Worm (Caenorhabditis elegans) whole organism, L4/young adult: Measurements from ENCODE around the gene C54F6.5.

Experiments
- W03F9.2 ChIP-seq: fragments of 150-350 bp; optimal IDR thresholded peaks from 2 replicates; lab custom pipeline; 2014; ENCODE audit warnings: missing biosample characterization, missing genetic modification characterization
- him-1 ChIP-seq: sonication (generic microtip); optimal IDR thresholded peaks from 2 replicates; lab custom pipeline; 2016; ENCODE audit warnings: missing genotype, missing genetic modification reagents, missing genetic modification characterization, missing compliant biosample characterization

DNA sequence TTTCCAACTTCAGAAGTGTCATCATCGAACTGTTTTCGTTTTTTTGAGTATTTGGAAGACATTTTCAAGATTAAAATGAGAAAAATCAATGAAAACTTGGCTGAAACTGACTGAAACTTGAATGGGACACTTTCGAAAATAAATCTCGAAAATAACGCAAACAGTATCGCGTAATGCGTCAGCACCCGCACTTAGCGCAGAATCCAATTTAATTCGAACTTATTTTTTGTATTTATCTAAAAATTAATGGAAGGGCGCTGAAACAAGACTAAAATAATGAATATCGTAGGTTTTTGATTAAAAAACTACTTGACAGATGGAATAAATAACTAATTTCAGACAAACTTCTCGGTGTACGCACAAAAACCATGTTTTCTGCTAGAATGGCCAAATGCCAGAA is 46.6 kb downstream of the C54F6.5 start, which contains the start of the genes snu-66 and ints-9:
- TF ChIP-seq him-1 (tag; lab: Kevin White, UChicago) (no peak), W03F9.2 (no peak)
